Worm (Caenorhabditis elegans) whole organism, late embryonic: Measurements from ENCODE around the gene Y42A5A.3.

Experiments
- ama-1 ChIP-seq: fragments of 150-350 bp; optimal IDR thresholded peaks from 2 replicates; lab custom pipeline; 2014
- ceh-18 ChIP-seq: sonication (generic microtip); optimal IDR thresholded peaks from 2 replicates; lab custom pipeline; 2016; ENCODE audit warnings: missing genetic modification characterization, missing compliant biosample characterization
- ceh-34 ChIP-seq: sonication (generic microtip); optimal IDR thresholded peaks from 2 replicates; lab custom pipeline; 2016; ENCODE audit warnings: mild to moderate bottlenecking, missing genetic modification characterization, missing compliant biosample characterization
- ceh-6 ChIP-seq: fragments of 200-800 bp; sonication (Bioruptor generic); optimal IDR thresholded peaks from 2 replicates; lab custom pipeline; 2018; ENCODE audit warnings: mild to moderate bottlenecking, missing genetic modification characterization, missing compliant biosample characterization
- dmd-4 ChIP-seq: sonication (generic microtip); optimal IDR thresholded peaks from 2 replicates; lab custom pipeline; 2016; ENCODE audit warnings: borderline replicate concordance, missing genetic modification characterization, missing compliant biosample characterization
- hlh-30 ChIP-seq: sonication (generic microtip); optimal IDR thresholded peaks from 2 replicates; lab custom pipeline; 2017; ENCODE audit warnings: antibody characterized with exemption, missing genetic modification characterization, missing compliant biosample characterization; ENCODE audit not compliant: insufficient read depth
- nhr-232 ChIP-seq: sonication (generic microtip); optimal IDR thresholded peaks from 2 replicates; lab custom pipeline; 2016; ENCODE audit warnings: missing genetic modification characterization, missing compliant biosample characterization
- odd-2 ChIP-seq: sonication (generic microtip); optimal IDR thresholded peaks from 2 replicates; lab custom pipeline; 2017; ENCODE audit warnings: antibody characterized with exemption, mild to moderate bottlenecking, missing genetic modification characterization, missing compliant biosample characterization
- pax-1 ChIP-seq: fragments of 150-350 bp; optimal IDR thresholded peaks from 2 replicates; lab custom pipeline; 2014; ENCODE audit warnings: missing biosample characterization, missing genetic modification characterization
- rnt-1 ChIP-seq: sonication (generic microtip); optimal IDR thresholded peaks from 2 replicates; lab custom pipeline; 2016; ENCODE audit warnings: missing genetic modification characterization, missing compliant biosample characterization
- tbx-7 ChIP-seq: sonication (generic microtip); optimal IDR thresholded peaks from 2 replicates; lab custom pipeline; 2016; ENCODE audit warnings: missing genotype, missing genetic modification characterization, missing compliant biosample characterization

- no peak for TF ChIP-seq nhr-232 (tag; lab: Kevin White, UChicago)
- no peak for TF ChIP-seq ceh-6
- no peak for TF ChIP-seq hlh-30 (tag; lab: Kevin White, UChicago)
- no peak for TF ChIP-seq ceh-34
- TF ChIP-seq ceh-18: no peak
- TF ChIP-seq tbx-7 (tag; lab: Kevin White, UChicago): no peak
- no peak for TF ChIP-seq dmd-4
- no peak for TF ChIP-seq odd-2 (tag; lab: Kevin White, UChicago)
- no peak for TF ChIP-seq pax-1 (tag; lab: Kevin White, UChicago)
- no peak for TF ChIP-seq ama-1 (lab: Kevin White, UChicago)
- TF ChIP-seq rnt-1 (tag; lab: Kevin White, UChicago): no peak
These were observed 19.8 kb downstream of the Y42A5A.3 start for ce11 chrV:11076028-11076402.
